Fruit fly (Drosophila melanogaster): Measurements from ENCODE around the gene CG12496.
A peak's percentile ranks its signal among the peaks of the same experiment; 100 is the strongest.

CG12496 gene

dm6 chrX:2453772-2454171 is 43.1 kb upstream of the CG12496 start:
- TF ChIP-seq Mio (GFP tag; optimal IDR thresholded peaks at IDR 0.05) = no peak
- no peak for TF ChIP-seq Vsx2 (GFP tag; optimal IDR thresholded peaks at IDR 0.05; ENCODE audit: partially characterized antibody)
- no peak for TF ChIP-seq Abd-B (GFP tag; optimal IDR thresholded peaks at IDR 0.05)
- TF ChIP-seq tai (GFP tag; optimal IDR thresholded peaks at IDR 0.05) = no peak
- no peak for TF ChIP-seq Dfd (GFP tag; optimal IDR thresholded peaks at IDR 0.05)
- no peak for TF ChIP-seq h (GFP tag; optimal IDR thresholded peaks at IDR 0.05)
- TF ChIP-seq psq (GFP tag; optimal IDR thresholded peaks at IDR 0.05) = no peak
- no peak for TF ChIP-seq lola (GFP tag; optimal IDR thresholded peaks at IDR 0.05)
- TF ChIP-seq Hnf4 (GFP tag; optimal IDR thresholded peaks at IDR 0.05) = no peak
- TF ChIP-seq foxo (GFP tag; optimal IDR thresholded peaks at IDR 0.05) = no peak
- no peak for TF ChIP-seq jim (GFP tag; optimal IDR thresholded peaks at IDR 0.05)
- no peak for TF ChIP-seq usp (GFP tag; optimal IDR thresholded peaks at IDR 0.05)
- TF ChIP-seq br (GFP tag; optimal IDR thresholded peaks at IDR 0.05) = no peak
- no peak for TF ChIP-seq dmrt93B (GFP tag; optimal IDR thresholded peaks at IDR 0.05)

dm6 chrX:2452734-2453133 is 42.0 kb upstream of the CG12496 start:
- TF ChIP-seq CrebA (GFP tag; optimal IDR thresholded peaks at IDR 0.05; ENCODE audit: borderline replicate concordance) (no peak), rgr (GFP tag; optimal IDR thresholded peaks at IDR 0.05) (peak; percentile 68), Abd-B (GFP tag; optimal IDR thresholded peaks at IDR 0.05) (no peak), HLH106 (tag; optimal IDR thresholded peaks at IDR 0.05) (peak; percentile 87), dsf (GFP tag; optimal IDR thresholded peaks at IDR 0.05; ENCODE audit: borderline replicate concordance) (no peak), Hr83 (GFP tag; optimal IDR thresholded peaks at IDR 0.05; ENCODE audit: poor library complexity, severe bottlenecking) (no peak), psq (GFP tag; optimal IDR thresholded peaks at IDR 0.05) (peak; percentile 64), fru (GFP tag; optimal IDR thresholded peaks at IDR 0.05) (peak; percentile 76), jim (GFP tag; optimal IDR thresholded peaks at IDR 0.05) (no peak), sage (GFP tag; optimal IDR thresholded peaks at IDR 0.05) (no peak), Jra (GFP tag; optimal IDR thresholded peaks at IDR 0.05) (no peak), OdsH (GFP tag; optimal IDR thresholded peaks at IDR 0.05) (peak; percentile 69), GATAd (GFP tag; optimal IDR thresholded peaks at IDR 0.05) (no peak), Sp1 (GFP tag; optimal IDR thresholded peaks at IDR 0.05) (peak; percentile 83), h (GFP tag; optimal IDR thresholded peaks at IDR 0.05) (peak; percentile 78), Dfd (GFP tag; optimal IDR thresholded peaks at IDR 0.05) (no peak), woc (GFP tag; optimal IDR thresholded peaks at IDR 0.05) (peak; percentile 85), foxo (GFP tag; optimal IDR thresholded peaks at IDR 0.05) (peak in 1 of 2 experiments; percentile 80), sv (GFP tag; optimal IDR thresholded peaks at IDR 0.05) (no peak), CG9705 (GFP tag; optimal IDR thresholded peaks at IDR 0.05) (peak; percentile 68), Vsx2 (GFP tag; optimal IDR thresholded peaks at IDR 0.05; ENCODE audit: partially characterized antibody) (no peak), dmrt93B (GFP tag; optimal IDR thresholded peaks at IDR 0.05) (peak; percentile 73), br (GFP tag; optimal IDR thresholded peaks at IDR 0.05) (peak; percentile 75), ey (GFP tag; optimal IDR thresholded peaks at IDR 0.05) (peak; percentile 78), N (GFP tag; optimal IDR thresholded peaks at IDR 0.05) (no peak)

- peak; percentile 54 for TF ChIP-seq Jra (GFP tag; optimal IDR thresholded peaks at IDR 0.05)
- TF ChIP-seq sv (GFP tag; optimal IDR thresholded peaks at IDR 0.05) = peak; percentile 12
- peak; percentile 15 for TF ChIP-seq Hr83 (GFP tag; optimal IDR thresholded peaks at IDR 0.05; ENCODE audit: poor library complexity, severe bottlenecking)
- TF ChIP-seq Mio (GFP tag; optimal IDR thresholded peaks at IDR 0.05) = no peak
- peak; percentile 24 for TF ChIP-seq Sp1 (GFP tag; optimal IDR thresholded peaks at IDR 0.05)
- TF ChIP-seq N (GFP tag; optimal IDR thresholded peaks at IDR 0.05) = no peak
- peak; percentile 21 for TF ChIP-seq psq (GFP tag; optimal IDR thresholded peaks at IDR 0.05)
Observed at dm6 chrX:2447750-2448299, 37.1 kb upstream of the CG12496 start, which contains the start of gene z. z (plus strand) TSS chrX:2447769.

- peak; percentile 41 for TF ChIP-seq Hr83 (GFP tag; optimal IDR thresholded peaks at IDR 0.05; ENCODE audit: poor library complexity, severe bottlenecking)
- TF ChIP-seq Myc (optimal IDR thresholded peaks at IDR 0.05) = peak; percentile 71
- TF ChIP-seq pan (optimal IDR thresholded peaks at IDR 0.05) = no peak
- peak; percentile 30 for TF ChIP-seq HLH106 (tag; optimal IDR thresholded peaks at IDR 0.05)
Observed at dm6 chrX:2443798-2444197, 33.1 kb upstream of the CG12496 start, which contains the start of gene tko. tko (minus strand) TSS chrX:2443976.

dm6 chrX:2440219-2440618 is 29.5 kb upstream of the CG12496 start:
- TF ChIP-seq psq (GFP tag; optimal IDR thresholded peaks at IDR 0.05) (no peak), usp (GFP tag; optimal IDR thresholded peaks at IDR 0.05) (no peak), GATAd (GFP tag; optimal IDR thresholded peaks at IDR 0.05) (no peak), Mio (GFP tag; optimal IDR thresholded peaks at IDR 0.05) (no peak), ey (GFP tag; optimal IDR thresholded peaks at IDR 0.05) (no peak), N (GFP tag; optimal IDR thresholded peaks at IDR 0.05) (no peak), dmrt93B (GFP tag; optimal IDR thresholded peaks at IDR 0.05) (no peak), OdsH (GFP tag; optimal IDR thresholded peaks at IDR 0.05) (no peak), tai (GFP tag; optimal IDR thresholded peaks at IDR 0.05) (no peak), woc (GFP tag; optimal IDR thresholded peaks at IDR 0.05) (no peak), rgr (GFP tag; optimal IDR thresholded peaks at IDR 0.05) (no peak), CrebA (GFP tag; optimal IDR thresholded peaks at IDR 0.05; ENCODE audit: borderline replicate concordance) (no peak), Dif (GFP tag; optimal IDR thresholded peaks at IDR 0.05; ENCODE audit: partially characterized antibody) (no peak), HLH106 (tag; optimal IDR thresholded peaks at IDR 0.05) (no peak), Abd-B (GFP tag; optimal IDR thresholded peaks at IDR 0.05) (no peak)

Data from whole organism, wandering third instar larva.